Fruit fly (Drosophila melanogaster): Measurements from ENCODE around the gene Nup133.

Nup133 gene

DNA sequence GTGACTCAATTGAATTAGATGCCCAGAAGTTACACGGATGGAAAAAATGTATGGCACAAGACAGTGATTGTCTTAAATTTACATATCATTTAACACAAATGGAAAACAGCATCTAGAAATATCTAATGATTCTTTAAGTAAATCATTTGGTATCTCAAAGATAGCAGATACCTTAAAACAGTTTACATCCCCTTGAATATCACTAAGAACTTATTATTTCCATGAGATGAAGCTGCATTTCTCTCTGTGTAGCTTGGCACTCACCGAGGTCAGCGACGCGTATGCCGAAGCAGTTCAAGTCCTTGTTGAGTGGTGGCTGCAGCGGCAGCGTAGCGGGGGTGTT is 29.2 kb downstream of the Nup133 start:
- TF ChIP-seq Dll (optimal IDR thresholded peaks at IDR 0.05), result no peak
- no peak for TF ChIP-seq EcR (GFP tag; optimal IDR thresholded peaks at IDR 0.05)
- TF ChIP-seq usp (GFP tag; optimal IDR thresholded peaks at IDR 0.05), result no peak

- TF ChIP-seq Dll (optimal IDR thresholded peaks at IDR 0.05) (no peak), pan (optimal IDR thresholded peaks at IDR 0.05) (no peak), EcR (GFP tag; optimal IDR thresholded peaks at IDR 0.05) (no peak)
Measured at dm6 chr3R:22720808-22721306, 30.4 kb downstream of the Nup133 start, which contains the start of gene wge. Gene wge, minus strand, starts transcription at chr3R:22721150.

- TF ChIP-seq psq (optimal IDR thresholded peaks at IDR 0.05) (no peak), usp (GFP tag; optimal IDR thresholded peaks at IDR 0.05) (no peak), pan (optimal IDR thresholded peaks at IDR 0.05) (no peak), EcR (GFP tag; optimal IDR thresholded peaks at IDR 0.05) (no peak), Dll (optimal IDR thresholded peaks at IDR 0.05) (no peak)
Measured at dm6 chr3R:22724149-22724973, 34.0 kb downstream of the Nup133 start, which contains the start of gene Irp-1A. Gene Irp-1A, minus strand, starts transcription at chr3R:22724587.

dm6 chr3R:22726031-22726770 is 35.8 kb downstream of the Nup133 start, which contains the start of gene RNF220:
Gene RNF220, minus strand, starts transcription at chr3R:22726414.
- TF ChIP-seq psq (optimal IDR thresholded peaks at IDR 0.05), result no peak
- TF ChIP-seq Dll (optimal IDR thresholded peaks at IDR 0.05), result no peak
- TF ChIP-seq EcR (GFP tag; optimal IDR thresholded peaks at IDR 0.05), result no peak
- no peak for TF ChIP-seq CG8478 (optimal IDR thresholded peaks at IDR 0.05)
- TF ChIP-seq pan (optimal IDR thresholded peaks at IDR 0.05), result no peak
- no peak for TF ChIP-seq usp (GFP tag; optimal IDR thresholded peaks at IDR 0.05)

DNA sequence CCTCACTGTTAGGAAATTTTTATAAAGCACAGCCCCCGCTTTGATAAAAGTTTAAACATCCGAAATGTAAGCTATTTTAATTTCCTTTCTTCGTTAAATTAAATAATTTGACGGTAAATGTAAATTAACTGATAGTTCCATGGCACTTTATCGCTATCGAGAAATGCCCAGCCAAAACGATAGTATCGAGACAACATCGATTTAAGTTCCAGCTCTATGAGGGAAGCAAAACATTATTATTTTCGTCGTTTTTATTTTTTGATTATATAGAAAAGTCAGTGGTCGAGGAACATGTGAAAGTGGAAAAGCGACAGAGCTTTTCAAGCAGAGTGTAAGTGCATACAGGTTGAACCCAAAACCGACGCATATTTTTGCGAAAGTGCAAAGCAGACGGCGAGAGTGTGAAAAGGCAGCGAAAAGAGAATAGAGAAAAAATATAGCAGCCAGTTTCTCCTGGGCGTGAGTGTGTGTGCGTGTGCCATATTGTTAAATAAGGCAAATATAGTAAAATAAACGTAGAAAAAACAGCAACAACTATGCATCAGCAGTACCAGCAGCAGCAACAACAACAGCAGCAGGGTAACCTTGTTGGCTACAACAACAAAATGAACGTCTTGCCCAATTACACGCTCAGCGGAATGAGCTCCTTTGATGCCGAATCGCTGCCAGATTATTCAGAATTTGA is 36.5 kb downstream of the Nup133 start, which contains the start of gene CG45049:
CG45049 (plus strand) TSS at position 197 of the 685 bp plus-strand sequence.
- no peak for TF ChIP-seq EcR (GFP tag; optimal IDR thresholded peaks at IDR 0.05)
- TF ChIP-seq usp (GFP tag; optimal IDR thresholded peaks at IDR 0.05), result no peak

- no peak for TF ChIP-seq EcR (GFP tag; optimal IDR thresholded peaks at IDR 0.05)
- TF ChIP-seq usp (GFP tag; optimal IDR thresholded peaks at IDR 0.05), result no peak
- no peak for TF ChIP-seq psq (optimal IDR thresholded peaks at IDR 0.05)
- TF ChIP-seq CG8478 (optimal IDR thresholded peaks at IDR 0.05), result no peak
- TF ChIP-seq Dll (optimal IDR thresholded peaks at IDR 0.05), result no peak
- TF ChIP-seq pan (optimal IDR thresholded peaks at IDR 0.05), result no peak
Measured at dm6 chr3R:22727456-22727833, 37.0 kb downstream of the Nup133 start.

DNA sequence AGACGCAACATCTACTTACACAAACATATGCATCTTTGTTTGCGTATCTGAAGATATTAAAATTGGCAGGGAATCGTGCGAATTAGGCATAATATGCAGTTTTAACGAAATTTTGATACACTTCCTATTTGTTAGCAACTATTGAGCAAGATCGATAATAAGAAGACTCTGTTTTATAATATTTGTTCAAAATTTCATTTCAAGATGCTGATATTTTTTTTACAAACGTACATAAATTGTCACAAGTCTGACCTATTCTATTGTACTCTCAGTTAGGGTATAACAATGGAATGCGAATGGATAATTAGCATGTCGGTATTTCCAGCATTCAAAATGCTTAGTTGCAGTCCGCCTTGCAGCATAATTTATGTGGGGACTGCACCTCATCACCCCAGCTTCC is 37.5 kb downstream of the Nup133 start:
- no peak for TF ChIP-seq CG8478 (optimal IDR thresholded peaks at IDR 0.05)
- no peak for TF ChIP-seq Dll (optimal IDR thresholded peaks at IDR 0.05)

- no peak for TF ChIP-seq CG8478 (optimal IDR thresholded peaks at IDR 0.05)
- TF ChIP-seq Dll (optimal IDR thresholded peaks at IDR 0.05), result no peak
- TF ChIP-seq usp (GFP tag; optimal IDR thresholded peaks at IDR 0.05), result no peak
- no peak for TF ChIP-seq psq (optimal IDR thresholded peaks at IDR 0.05)
- no peak for TF ChIP-seq EcR (GFP tag; optimal IDR thresholded peaks at IDR 0.05)
- TF ChIP-seq pan (optimal IDR thresholded peaks at IDR 0.05), result no peak
Measured at dm6 chr3R:22732995-22733394, 42.6 kb downstream of the Nup133 start.

- TF ChIP-seq Dll (optimal IDR thresholded peaks at IDR 0.05) (no peak), psq (optimal IDR thresholded peaks at IDR 0.05) (no peak), EcR (GFP tag; optimal IDR thresholded peaks at IDR 0.05) (no peak), pan (optimal IDR thresholded peaks at IDR 0.05) (no peak), usp (GFP tag; optimal IDR thresholded peaks at IDR 0.05) (no peak), CG8478 (optimal IDR thresholded peaks at IDR 0.05) (no peak)
Measured at dm6 chr3R:22733751-22734150, 43.3 kb downstream of the Nup133 start, which contains the start of gene Takl2. Gene Takl2, minus strand, starts transcription at chr3R:22733851.

DNA sequence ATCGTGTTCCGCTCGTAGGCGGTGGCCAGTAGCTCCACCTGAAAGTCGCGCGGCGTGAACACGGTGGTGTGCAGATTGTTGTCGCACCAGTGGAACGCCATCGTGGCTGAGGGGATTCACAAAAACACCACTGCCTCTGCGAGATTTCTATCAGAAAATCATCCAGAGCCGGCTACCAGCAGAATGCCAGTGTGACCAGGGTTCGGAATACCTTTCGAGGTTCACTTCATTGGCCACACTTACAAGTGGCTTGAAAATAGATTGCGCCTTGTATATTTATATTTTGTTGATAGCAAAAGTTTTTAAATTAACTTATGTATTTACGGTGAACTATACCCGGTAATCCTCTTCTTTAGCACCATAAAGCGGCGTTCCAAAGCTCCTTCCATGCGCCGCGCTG is 50.5 kb downstream of the Nup133 start, which contains the start of the genes Dcr-1 and CG6985:
Dcr-1 (minus strand) TSS at position 162 of the 400 bp plus-strand sequence.
CG6985 (plus strand) TSS at position 221 of the 400 bp plus-strand sequence.
- TF ChIP-seq CG8478 (optimal IDR thresholded peaks at IDR 0.05) (no peak), usp (GFP tag; optimal IDR thresholded peaks at IDR 0.05) (no peak)
